Worm (Caenorhabditis elegans): ENCODE data around the gene gar-1.

- no peak for TF ChIP-seq F37B4.10 (GFP tag; IDR thresholded peaks at IDR 0.05)
- TF ChIP-seq F57C9.4 (tag; optimal IDR thresholded peaks at IDR 0.05) = no peak
- TF ChIP-seq snpc-4 (GFP tag; optimal IDR thresholded peaks at IDR 0.05) = no peak
- no peak for TF ChIP-seq snpc-4 (tag; optimal IDR thresholded peaks at IDR 0.05)
- TF ChIP-seq let-607 (tag; optimal IDR thresholded peaks at IDR 0.05) = no peak
- no peak for TF ChIP-seq ets-4 (GFP tag; optimal IDR thresholded peaks at IDR 0.05)
- TF ChIP-seq nhr-179 (tag; optimal IDR thresholded peaks at IDR 0.05) = no peak
Measured at ce11 chrX:6530046-6530445, 45.4 kb upstream of the gar-1 start, which contains the start of gene ceh-60.

Measured in whole organism, young adult.